Fruit fly (Drosophila melanogaster): ENCODE results near the gene CG43799.
A peak's percentile ranks its signal among the peaks of the same experiment; 100 is the strongest.

CG43799 gene

dm6 chr2L:7189674-7190073 is 37.9 kb upstream of the CG43799 start, which contains the start of gene CG4496 (continued):
- peak; percentile 89 for TF ChIP-seq CG1621 (tag; optimal IDR thresholded peaks at IDR 0.05)
- TF ChIP-seq Sox102F (GFP tag; optimal IDR thresholded peaks at IDR 0.05) = no peak
- TF ChIP-seq spab (GFP tag; optimal IDR thresholded peaks at IDR 0.05) = peak; percentile 29
- TF ChIP-seq CG11762 (GFP tag; optimal IDR thresholded peaks at IDR 0.05; ENCODE audit: insufficient read depth) = no peak
- TF ChIP-seq Smox (GFP tag; optimal IDR thresholded peaks at IDR 0.05) = no peak
- TF ChIP-seq Sox14 (GFP tag; optimal IDR thresholded peaks at IDR 0.05) = peak; percentile 18
- peak; percentile 56 for TF ChIP-seq Ets96B (tag; optimal IDR thresholded peaks at IDR 0.05)
- no peak for TF ChIP-seq CG11902 (GFP tag; optimal IDR thresholded peaks at IDR 0.05)
- TF ChIP-seq CG8119 (GFP tag; IDR thresholded peaks at IDR 0.05) = peak; percentile 81
- TF ChIP-seq topi (GFP tag; optimal IDR thresholded peaks at IDR 0.05) = no peak
- TF ChIP-seq CG6854 (GFP tag; optimal IDR thresholded peaks at IDR 0.05) = peak; percentile 19
- no peak for TF ChIP-seq CG8319 (GFP tag; optimal IDR thresholded peaks at IDR 0.05)
- peak; percentile 65; the same call in 2 of the 3 replicates for TF ChIP-seq CG6163 (GFP tag; IDR thresholded peaks at IDR 0.05)
- no peak for TF ChIP-seq fkh (GFP tag; optimal IDR thresholded peaks at IDR 0.05)
- no peak for TF ChIP-seq Eip93F (GFP tag; optimal IDR thresholded peaks at IDR 0.05)
- TF ChIP-seq fd59A (GFP tag; optimal IDR thresholded peaks at IDR 0.05) = peak; percentile 39
- no peak for TF ChIP-seq Sox15 (GFP tag; optimal IDR thresholded peaks at IDR 0.05)

- peak; percentile 48 for TF ChIP-seq CG1621 (tag; optimal IDR thresholded peaks at IDR 0.05)
- peak; percentile 95 for TF ChIP-seq Eip78C (GFP tag)
- peak; percentile 83 for TF ChIP-seq CG8319 (GFP tag; optimal IDR thresholded peaks at IDR 0.05)
- TF ChIP-seq CG6792 (GFP tag; optimal IDR thresholded peaks at IDR 0.05) = peak; percentile 79
- TF ChIP-seq Ets21C (GFP tag; optimal IDR thresholded peaks at IDR 0.05) = peak; percentile 92
- TF ChIP-seq fd85E (GFP tag; optimal IDR thresholded peaks at IDR 0.05) = peak; percentile 66
- peak; percentile 58 for TF ChIP-seq Blimp-1 (GFP tag; optimal IDR thresholded peaks at IDR 0.05)
- TF ChIP-seq Smox (GFP tag; optimal IDR thresholded peaks at IDR 0.05) = peak; percentile 84
- TF ChIP-seq Sox15 (GFP tag; optimal IDR thresholded peaks at IDR 0.05) = peak; percentile 93
- TF ChIP-seq Gug (GFP tag; IDR thresholded peaks at IDR 0.05) = peak; percentile 73
- TF ChIP-seq CG8119 (GFP tag; IDR thresholded peaks at IDR 0.05) = peak; percentile 75
- peak; percentile 52 for TF ChIP-seq dsx (GFP tag; optimal IDR thresholded peaks at IDR 0.05; ENCODE audit: poor library complexity, severe bottlenecking)
- peak; percentile 91 for TF ChIP-seq acj6 (GFP tag; optimal IDR thresholded peaks at IDR 0.05)
- TF ChIP-seq achi (GFP tag; optimal IDR thresholded peaks at IDR 0.05) = peak; percentile 89
- peak; percentile 93 for TF ChIP-seq CG10631 (GFP tag; optimal IDR thresholded peaks at IDR 0.05)
- peak; percentile 92 for TF ChIP-seq pdm3 (GFP tag; optimal IDR thresholded peaks at IDR 0.05)
- peak; percentile 88 for TF ChIP-seq Met (GFP tag; optimal IDR thresholded peaks at IDR 0.05)
- peak; percentile 88 for TF ChIP-seq eg (GFP tag; IDR thresholded peaks at IDR 0.05)
- TF ChIP-seq salr (GFP tag; optimal IDR thresholded peaks at IDR 0.05) = peak; percentile 59 to 82
- TF ChIP-seq lz (GFP tag; optimal IDR thresholded peaks at IDR 0.05) = peak; percentile 93
- peak; percentile 89 for TF ChIP-seq CG11902 (GFP tag; optimal IDR thresholded peaks at IDR 0.05)
- peak; percentile 67 for TF ChIP-seq fd59A (GFP tag; optimal IDR thresholded peaks at IDR 0.05)
- peak; percentile 80 for TF ChIP-seq net (GFP tag; optimal IDR thresholded peaks at IDR 0.05)
- TF ChIP-seq Eip93F (GFP tag; optimal IDR thresholded peaks at IDR 0.05) = peak; percentile 58
- peak; percentile 80 for TF ChIP-seq dac (GFP tag; optimal IDR thresholded peaks at IDR 0.05)
- TF ChIP-seq CG6808 (GFP tag; optimal IDR thresholded peaks at IDR 0.05) = peak; percentile 56
- peak; percentile 82 for TF ChIP-seq CG4318 (GFP tag; optimal IDR thresholded peaks at IDR 0.05)
- TF ChIP-seq CG15336 (GFP tag; IDR thresholded peaks at IDR 0.05) = peak; percentile 74
- TF ChIP-seq CG6854 (GFP tag; optimal IDR thresholded peaks at IDR 0.05) = peak; percentile 46
- peak; percentile 84 for TF ChIP-seq Sox102F (GFP tag; optimal IDR thresholded peaks at IDR 0.05)
- TF ChIP-seq Hr4 (GFP tag; optimal IDR thresholded peaks at IDR 0.05) = peak; percentile 92
- peak; percentile 77 for TF ChIP-seq vri (GFP tag; optimal IDR thresholded peaks at IDR 0.05)
- TF ChIP-seq Hr38 (GFP tag; optimal IDR thresholded peaks at IDR 0.05) = peak; percentile 84
- TF ChIP-seq esn (GFP tag; optimal IDR thresholded peaks at IDR 0.05) = peak; percentile 94
- peak; percentile 16 for TF ChIP-seq CG9139 (GFP tag; optimal IDR thresholded peaks at IDR 0.05)
- peak; percentile 74 for TF ChIP-seq Lpt (GFP tag; optimal IDR thresholded peaks at IDR 0.05)
- peak; percentile 79 for TF ChIP-seq CG11762 (GFP tag; optimal IDR thresholded peaks at IDR 0.05; ENCODE audit: insufficient read depth)
- peak; percentile 77 for TF ChIP-seq Ets96B (tag; optimal IDR thresholded peaks at IDR 0.05)
- TF ChIP-seq CG10669 (GFP tag; optimal IDR thresholded peaks at IDR 0.05) = peak; percentile 72
- TF ChIP-seq cyc (GFP tag; optimal IDR thresholded peaks at IDR 0.05) = peak; percentile 94
- peak; percentile 93 for TF ChIP-seq svp (GFP tag)
Observed at dm6 chr2L:7194351-7195037, 33.0 kb upstream of the CG43799 start, which contains the start of gene CG4497. CG4497 (minus strand) TSS chr2L:7194588.
